Fruit fly (Drosophila melanogaster) whole organism, pupa: ENCODE measurements around the gene GluRIIE.

Experiments used
- CG10348 ChIP-seq: fragments of 200-800 bp; sonication (Bioruptor generic); IDR thresholded peaks from 2 replicates; pipeline ENCODE4 v1.3.6; 2022; ENCODE audit warnings: missing biosample characterization, missing genetic modification characterization
- CG12605 ChIP-seq: fragments of 200-800 bp; sonication (Bioruptor generic); IDR thresholded peaks from 2 replicates; pipeline ENCODE4 v1.3.6; 2022; ENCODE audit warnings: missing biosample characterization, missing genetic modification characterization
- CG13204 ChIP-seq: fragments of 200-800 bp; sonication (Bioruptor generic); optimal IDR thresholded peaks from 2 replicates; lab custom pipeline; 2018; ENCODE audit warnings: missing biosample characterization, mild to moderate bottlenecking, missing genetic modification characterization, moderate library complexity
- CG14655 ChIP-seq: fragments of 200-800 bp; sonication (Bioruptor generic); optimal IDR thresholded peaks from 3 replicates; lab custom pipeline; 2017; ENCODE audit warnings: mild to moderate bottlenecking, missing biosample characterization, missing genetic modification reagents, missing genetic modification characterization
- CG15710 ChIP-seq: fragments of 200-800 bp; sonication (Bioruptor generic); optimal IDR thresholded peaks from 2 replicates; lab custom pipeline; 2018; ENCODE audit warnings: missing biosample characterization, mild to moderate bottlenecking, missing genetic modification characterization, moderate library complexity
- CG17806 ChIP-seq: fragments of 200-800 bp; sonication (Bioruptor generic); optimal IDR thresholded peaks from 2 replicates; lab custom pipeline; 2018; ENCODE audit warnings: missing biosample characterization, mild to moderate bottlenecking, missing genetic modification characterization, moderate library complexity
- CG32121 ChIP-seq: fragments of 200-800 bp; sonication (Bioruptor generic); IDR thresholded peaks from 2 replicates; pipeline ENCODE4 v1.3.6; 2022; ENCODE audit warnings: missing biosample characterization, missing genetic modification characterization
- CG34367 ChIP-seq: fragments of 200-800 bp; sonication (Bioruptor generic); optimal IDR thresholded peaks from 2 replicates; lab custom pipeline; 2018; ENCODE audit warnings: missing biosample characterization, mild to moderate bottlenecking, missing genetic modification characterization
- CG4496 ChIP-seq: fragments of 200-800 bp; sonication (Bioruptor generic); IDR thresholded peaks from 3 replicates; pipeline ENCODE4 v1.3.6; 2022; ENCODE audit warnings: missing biosample characterization, missing genetic modification characterization
- CG8159 ChIP-seq: fragments of 200-800 bp; sonication (Bioruptor generic); optimal IDR thresholded peaks from 3 replicates; lab custom pipeline; 2018; ENCODE audit warnings: missing biosample characterization, mild to moderate bottlenecking, missing genetic modification characterization, moderate library complexity
- CG8301 ChIP-seq: fragments of 200-800 bp; sonication (Bioruptor generic); optimal IDR thresholded peaks from 2 replicates; lab custom pipeline; 2018; ENCODE audit warnings: missing biosample characterization, mild to moderate bottlenecking, missing genetic modification characterization
- CG9948 ChIP-seq: fragments of 200-800 bp; sonication (Bioruptor generic); optimal IDR thresholded peaks from 2 replicates; lab custom pipeline; 2018; ENCODE audit warnings: missing biosample characterization, mild to moderate bottlenecking, missing genetic modification characterization, moderate library complexity
- D1 ChIP-seq: fragments of 200-800 bp; sonication (Bioruptor generic); optimal IDR thresholded peaks from 2 replicates; lab custom pipeline; 2018; ENCODE audit warnings: missing biosample characterization, mild to moderate bottlenecking, missing genetic modification characterization, moderate library complexity
- EcR ChIP-seq: fragments of 200-800 bp; sonication (Bioruptor generic); optimal IDR thresholded peaks from 3 replicates; lab custom pipeline; 2019; ENCODE audit warnings: missing biosample characterization, missing genetic modification characterization, mild to moderate bottlenecking, moderate library complexity, missing genetic modification reagents
- Ets98B ChIP-seq: fragments of 200-800 bp; sonication (Bioruptor generic); IDR thresholded peaks from 2 replicates; pipeline ENCODE4 v1.3.6; 2022; ENCODE audit warnings: missing biosample characterization, missing genetic modification characterization
- Pif1A ChIP-seq: fragments of 200-800 bp; sonication (Bioruptor generic); optimal IDR thresholded peaks from 3 replicates; lab custom pipeline; 2016; ENCODE audit warnings: missing biosample characterization, missing genetic modification characterization
- Pif1B ChIP-seq: fragments of 200-800 bp; sonication (Bioruptor generic); optimal IDR thresholded peaks from 3 replicates; lab custom pipeline; 2016; ENCODE audit warnings: missing biosample characterization, missing genetic modification characterization
- Snoo ChIP-seq: fragments of 200-800 bp; sonication (Bioruptor generic); optimal IDR thresholded peaks from 3 replicates; lab custom pipeline; 2017; ENCODE audit warnings: missing biosample characterization, mild to moderate bottlenecking, missing genetic modification characterization, inconsistent platforms
- fd96Ca ChIP-seq: fragments of 200-800 bp; sonication (Bioruptor generic); IDR thresholded peaks from 3 replicates; pipeline ENCODE4 v1.3.6; 2022; ENCODE audit warnings: missing biosample characterization, missing genetic modification characterization
- gl ChIP-seq: fragments of 200-800 bp; sonication (Bioruptor generic); optimal IDR thresholded peaks from 2 replicates; lab custom pipeline; 2018; ENCODE audit warnings: missing biosample characterization, mild to moderate bottlenecking, missing genetic modification characterization
- rn ChIP-seq: fragments of 200-800 bp; sonication (Bioruptor generic); IDR thresholded peaks from 2 replicates; pipeline ENCODE4 v1.3.6; 2022; ENCODE audit warnings: missing biosample characterization, missing genetic modification characterization

Gene GluRIIE

dm6 chr3R:20618947-20619346 lies 29.6 kb downstream of the GluRIIE start:
- TF ChIP-seq D1 (no peak), CG4496 (GFP tag; lab: Robert Waterston, UW) (no peak), CG34367 (tag; lab: Kevin White, UChicago) (no peak), rn (no peak), gl (tag; lab: Kevin White, UChicago) (no peak), Snoo (tag; lab: Kevin White, UChicago) (no peak), Pif1B (no peak), CG32121 (no peak), CG13204 (no peak), CG14655 (GFP tag; lab: Kevin White, UChicago) (no peak), CG9948 (no peak), EcR (GFP tag; lab: Kevin White, UChicago) (no peak), CG8159 (tag; lab: Kevin White, UChicago) (no peak), fd96Ca (GFP tag; lab: Robert Waterston, UW) (no peak), Pif1A (no peak), CG8301 (no peak), CG12605 (GFP tag; lab: Robert Waterston, UW) (no peak), Ets98B (GFP tag; lab: Robert Waterston, UW) (no peak)

- no peak for TF ChIP-seq CG34367 (tag; lab: Kevin White, UChicago)
- TF ChIP-seq CG15710, result no peak
- no peak for TF ChIP-seq Snoo (tag; lab: Kevin White, UChicago)
- TF ChIP-seq CG9948, result no peak
- no peak for TF ChIP-seq Pif1A
- 0 out of 3 replicates have a peak, but pooled peaks have one; percentile 7 for TF ChIP-seq CG4496 (GFP tag; lab: Robert Waterston, UW)
Measured at dm6 chr3R:20617583-20617982, 30.9 kb downstream of the GluRIIE start, which contains the start of gene CG5466. Gene CG5466, plus strand, starts transcription at chr3R:20617883.

dm6 chr3R:20616801-20617200 lies 31.7 kb downstream of the GluRIIE start, which contains the start of gene CG15923:
Gene CG15923, minus strand, starts transcription at chr3R:20616901.
- TF ChIP-seq EcR (GFP tag; lab: Kevin White, UChicago) (no peak), Pif1B (no peak), Snoo (tag; lab: Kevin White, UChicago) (no peak), CG10348 (GFP tag; lab: Robert Waterston, UW) (no peak), CG14655 (GFP tag; lab: Kevin White, UChicago) (no peak), CG12605 (GFP tag; lab: Robert Waterston, UW) (no peak), fd96Ca (GFP tag; lab: Robert Waterston, UW) (no peak), gl (tag; lab: Kevin White, UChicago) (no peak), Pif1A (no peak), CG32121 (no peak)

dm6 chr3R:20608199-20608598 lies 40.3 kb downstream of the GluRIIE start:
- no peak for TF ChIP-seq gl (tag; lab: Kevin White, UChicago)
- TF ChIP-seq fd96Ca (GFP tag; lab: Robert Waterston, UW), result 0 out of 3 replicates have a peak, but pooled peaks have one; percentile 5
- TF ChIP-seq CG8159 (tag; lab: Kevin White, UChicago), result no peak

dm6 chr3R:20605562-20606155 lies 42.9 kb downstream of the GluRIIE start:
- no peak for TF ChIP-seq CG17806 (tag; lab: Kevin White, UChicago)
- TF ChIP-seq CG15710, result no peak
- TF ChIP-seq D1, result no peak
- no peak for TF ChIP-seq CG34367 (tag; lab: Kevin White, UChicago)
- TF ChIP-seq gl (tag; lab: Kevin White, UChicago), result no peak
- TF ChIP-seq CG12605 (GFP tag; lab: Robert Waterston, UW), result no peak
- no peak for TF ChIP-seq EcR (GFP tag; lab: Kevin White, UChicago)
- TF ChIP-seq CG13204, result no peak
- no peak for TF ChIP-seq CG4496 (GFP tag; lab: Robert Waterston, UW)
- no peak for TF ChIP-seq CG32121
- no peak for TF ChIP-seq Snoo (tag; lab: Kevin White, UChicago)
- TF ChIP-seq CG8301, result no peak
- TF ChIP-seq Ets98B (GFP tag; lab: Robert Waterston, UW), result no peak
- TF ChIP-seq fd96Ca (GFP tag; lab: Robert Waterston, UW), result no peak
- TF ChIP-seq, all 21 proteins: peak for 0

dm6 chr3R:20605078-20605477 lies 43.4 kb downstream of the GluRIIE start:
- TF ChIP-seq Pif1B (no peak), CG13204 (no peak), CG15710 (no peak), CG10348 (GFP tag; lab: Robert Waterston, UW) (no peak), CG12605 (GFP tag; lab: Robert Waterston, UW) (no peak)

dm6 chr3R:20604078-20604477 lies 44.4 kb downstream of the GluRIIE start:
- TF ChIP-seq Ets98B (GFP tag; lab: Robert Waterston, UW) (peak; percentile 69), CG13204 (peak; percentile 27), Pif1A (no peak), CG8159 (tag; lab: Kevin White, UChicago) (no peak), CG15710 (no peak), D1 (no peak), CG4496 (GFP tag; lab: Robert Waterston, UW) (peak; percentile 87), CG34367 (tag; lab: Kevin White, UChicago) (no peak), EcR (GFP tag; lab: Kevin White, UChicago) (peak; percentile 20), fd96Ca (GFP tag; lab: Robert Waterston, UW) (no peak), Snoo (tag; lab: Kevin White, UChicago) (no peak), CG17806 (tag; lab: Kevin White, UChicago) (no peak), CG32121 (peak; percentile 71)
